Worm (Caenorhabditis elegans): ENCODE measurements around the gene Y38H8A.12.

ce11 chrIV:13453509-13453908 lies 7.3 kb downstream of the Y38H8A.12 start:
- TF ChIP-seq pha-4 (tag; optimal IDR thresholded peaks at IDR 0.05) = no peak
- no peak for TF ChIP-seq snpc-4 (tag; optimal IDR thresholded peaks at IDR 0.05)
- no peak for TF ChIP-seq ces-1 (GFP tag; optimal IDR thresholded peaks at IDR 0.05)
- TF ChIP-seq nhr-28 (tag; optimal IDR thresholded peaks at IDR 0.05) = no peak
- TF ChIP-seq zip-8 (tag; optimal IDR thresholded peaks at IDR 0.05) = no peak
- no peak for TF ChIP-seq lin-13 (tag; optimal IDR thresholded peaks at IDR 0.05)
- TF ChIP-seq tbx-8 (GFP tag; optimal IDR thresholded peaks at IDR 0.05) = no peak
- TF ChIP-seq mab-5 (tag; optimal IDR thresholded peaks at IDR 0.05) = no peak
- no peak for TF ChIP-seq lsy-2 (tag; optimal IDR thresholded peaks at IDR 0.05)
- TF ChIP-seq ceh-43 (GFP tag; optimal IDR thresholded peaks at IDR 0.05) = no peak
- TF ChIP-seq blmp-1 (tag; optimal IDR thresholded peaks at IDR 0.05) = no peak
- no peak for TF ChIP-seq ham-2 (GFP tag; optimal IDR thresholded peaks at IDR 0.05)
- no peak for TF ChIP-seq nhr-12 (tag; optimal IDR thresholded peaks at IDR 0.05)
- no peak for TF ChIP-seq elt-1 (tag; optimal IDR thresholded peaks at IDR 0.05; ENCODE audit: borderline replicate concordance, insufficient read depth)
